Worm (Caenorhabditis elegans): ENCODE data around the gene R07B7.12.

ce11 chrV:12113726-12114125 lies 24.9 kb downstream of the R07B7.12 start:
- TF ChIP-seq ceh-36 (tag; optimal IDR thresholded peaks at IDR 0.05) (no peak), hmbx-1 (tag; optimal IDR thresholded peaks at IDR 0.05) (no peak), sea-1 (GFP tag; conservative IDR thresholded peaks at IDR 0.05) (no peak), ama-1 (optimal IDR thresholded peaks at IDR 0.05) (no peak), flt-1 (GFP tag; IDR thresholded peaks at IDR 0.05) (no peak), hnd-1 (tag; optimal IDR thresholded peaks at IDR 0.05) (no peak), tra-4 (tag; optimal IDR thresholded peaks at IDR 0.05) (no peak), ets-7 (tag; optimal IDR thresholded peaks at IDR 0.05) (no peak), B0310.2 (tag; optimal IDR thresholded peaks at IDR 0.05) (no peak), ceh-13 (GFP tag; optimal IDR thresholded peaks at IDR 0.05) (no peak), scrt-1 (GFP tag; IDR thresholded peaks at IDR 0.05) (no peak), tbx-37 (GFP tag; conservative IDR thresholded peaks at IDR 0.05) (no peak)
